Worm (Caenorhabditis elegans) whole organism, L4 larva: Measurements from ENCODE around the gene unc-50.

ENCODE experiments used
- daf-19 ChIP-seq: fragments of 200-800 bp; sonication (Bioruptor generic); conservative IDR thresholded peaks from 2 replicates; pipeline ENCODE4 v1.3.6; 2022; ENCODE audit warnings: missing genetic modification characterization, missing compliant biosample characterization
- dpl-1 ChIP-seq: fragments of 150-350 bp; optimal IDR thresholded peaks from 2 replicates; lab custom pipeline; 2014; ENCODE audit warnings: missing biosample characterization, missing genetic modification reagents, missing genetic modification characterization
- fkh-10 ChIP-seq: fragments of 150-350 bp; optimal IDR thresholded peaks from 2 replicates; lab custom pipeline; 2014; ENCODE audit warnings: missing biosample characterization, missing genetic modification reagents, missing genetic modification characterization
- jun-1 ChIP-seq: fragments of 150-350 bp; optimal IDR thresholded peaks from 2 replicates; lab custom pipeline; 2014; ENCODE audit warnings: missing biosample characterization, missing genetic modification reagents, missing genetic modification characterization
- lin-38 ChIP-seq: fragments of 200-800 bp; sonication (Bioruptor generic); IDR thresholded peaks from 2 replicates; pipeline ENCODE4 v1.3.6; 2022; ENCODE audit warnings: missing genetic modification reagents, missing genetic modification characterization, missing compliant biosample characterization
- lsy-2 ChIP-seq, 2 experiments: fragments of 150-350 bp in 1 of 2; sonication (generic microtip) in 1 of 2; optimal IDR thresholded peaks; 2 replicates each; lab custom pipeline; 2014 to 2017; ENCODE audit warnings: missing biosample characterization in 2 of 2, missing genetic modification characterization in 2 of 2
- nhr-25 ChIP-seq: sonication (generic microtip); optimal IDR thresholded peaks from 2 replicates; lab custom pipeline; 2017; ENCODE audit warnings: missing genetic modification characterization, mild to moderate bottlenecking, missing compliant biosample characterization, antibody characterized with exemption, moderate library complexity, borderline replicate concordance; ENCODE audit not compliant: insufficient read depth
- pqm-1 ChIP-seq: sonication (generic microtip); optimal IDR thresholded peaks from 2 replicates; lab custom pipeline; 2017; ENCODE audit warnings: missing biosample characterization, missing genetic modification characterization
- unc-130 ChIP-seq: sonication (generic microtip); optimal IDR thresholded peaks from 2 replicates; lab custom pipeline; 2016; ENCODE audit warnings: missing genetic modification reagents, missing genetic modification characterization, missing compliant biosample characterization

ce11 chrIII:10306049-10306448 is 11.9 kb downstream of the unc-50 start, which contains the start of gene T07A5.1:
- TF ChIP-seq pqm-1 (tag; lab: Kevin White, UChicago), result no peak
- no peak for TF ChIP-seq nhr-25 (tag; lab: Kevin White, UChicago)
- TF ChIP-seq dpl-1, result no peak
- TF ChIP-seq lsy-2 (tag; optimal IDR thresholded peaks at IDR 0.05; lab: Kevin White, UChicago), result no peak
- TF ChIP-seq lin-38 (GFP tag; lab: Robert Waterston, UW), result no peak
- no peak for TF ChIP-seq jun-1 (tag; lab: Kevin White, UChicago)
- no peak for TF ChIP-seq daf-19 (GFP tag; lab: Robert Waterston, UW)
- TF ChIP-seq fkh-10 (GFP tag; lab: Kevin White, UChicago), result no peak
- TF ChIP-seq unc-130 (GFP tag; lab: Kevin White, UChicago), result no peak
